Worm (Caenorhabditis elegans): ENCODE measurements around the gene msp-3.

msp-3 gene

DNA sequence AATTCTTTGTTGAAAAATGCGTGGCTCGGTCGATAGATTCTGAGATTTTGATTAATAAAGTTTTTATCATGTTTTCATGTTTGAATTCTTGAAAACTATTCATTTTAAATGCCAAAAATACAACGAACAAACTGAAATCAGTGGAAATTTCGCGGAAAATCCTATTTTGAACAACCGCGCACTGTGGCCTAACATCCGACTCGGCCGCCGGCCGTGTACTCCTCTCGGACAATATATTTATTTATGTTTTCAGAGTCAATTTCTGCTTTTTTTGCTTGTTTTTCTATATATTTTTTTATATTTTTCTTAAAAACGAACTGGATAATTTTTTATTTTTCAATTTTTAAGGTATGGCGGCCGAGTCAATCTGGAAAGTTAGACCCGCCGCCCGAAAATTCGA lies 5.2 kb upstream of the msp-3 start, which contains the start of gene F26G1.1:
Gene F26G1.1 (plus strand): TSS at position 347 of the 400 bp plus-strand sequence.
- no peak for TF ChIP-seq unc-62 (GFP tag; optimal IDR thresholded peaks at IDR 0.05)

ce11 chrII:4790687-4791086 lies 4.6 kb upstream of the msp-3 start:
- TF ChIP-seq unc-62 (GFP tag; optimal IDR thresholded peaks at IDR 0.05), result no peak

- no peak for TF ChIP-seq unc-62 (GFP tag; optimal IDR thresholded peaks at IDR 0.05)
Measured at ce11 chrII:4789835-4790343, 3.8 kb upstream of the msp-3 start, which contains the start of gene F26G1.15. F26G1.15 (plus strand) TSS chrII:4790293.

ce11 chrII:4784436-4784835 lies 1.6 kb downstream of the msp-3 start, which contains the start of gene nep-12:
nep-12 (minus strand) TSS chrII:4784536.
- TF ChIP-seq unc-62 (GFP tag; optimal IDR thresholded peaks at IDR 0.05), result no peak

DNA sequence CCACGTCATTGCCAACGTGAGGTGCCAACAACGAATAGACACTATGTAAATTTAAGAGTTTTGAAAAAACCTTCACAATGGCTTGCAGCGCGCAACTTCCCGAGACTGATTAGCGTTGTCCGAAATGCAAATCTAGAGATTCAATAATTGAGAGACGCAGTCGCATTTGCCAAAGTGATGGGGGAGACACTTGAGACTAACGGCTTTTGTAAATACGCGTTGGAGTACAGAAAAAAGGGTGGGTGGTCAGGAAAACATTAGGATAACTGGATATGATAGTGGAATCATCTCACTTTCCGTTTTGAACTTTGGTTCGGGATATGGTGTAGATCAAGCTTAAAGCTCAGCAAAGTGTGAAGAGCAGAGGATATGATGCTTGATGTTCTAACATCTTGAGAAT lies 6.3 kb downstream of the msp-3 start:
- no peak for TF ChIP-seq unc-62 (GFP tag; optimal IDR thresholded peaks at IDR 0.05)

- no peak for TF ChIP-seq unc-62 (GFP tag; optimal IDR thresholded peaks at IDR 0.05)
Measured at ce11 chrII:4776933-4777332, 9.1 kb downstream of the msp-3 start, which contains the start of gene F26G1.11. F26G1.11 (plus strand) TSS chrII:4777137.

ce11 chrII:4775802-4776201 lies 10.3 kb downstream of the msp-3 start:
- no peak for TF ChIP-seq unc-62 (GFP tag; optimal IDR thresholded peaks at IDR 0.05)

DNA sequence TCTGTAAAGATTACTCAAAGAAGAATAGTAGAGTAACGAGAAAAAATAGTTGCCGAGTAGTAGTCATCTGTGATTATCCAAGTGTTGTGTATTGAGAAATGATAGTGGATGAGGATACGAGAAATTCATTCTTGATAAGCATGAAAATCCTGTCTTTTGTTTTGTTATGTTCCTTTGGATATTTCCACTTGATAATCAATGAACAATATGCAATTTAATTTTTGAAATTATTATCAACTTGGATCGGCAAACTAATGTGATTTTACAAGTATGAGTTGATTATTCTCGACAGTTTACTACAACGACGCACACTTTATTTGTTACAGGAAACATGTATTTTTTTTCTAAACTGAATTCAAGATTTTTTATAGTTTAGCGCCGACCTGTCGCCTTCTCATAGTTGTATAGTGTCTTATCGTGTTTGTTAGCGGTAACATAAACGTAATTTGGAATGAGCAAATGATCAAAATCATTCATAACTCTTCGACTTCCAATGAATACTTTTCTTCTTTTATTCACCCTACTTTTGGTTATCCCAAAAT lies 12.1 kb downstream of the msp-3 start, which contains the start of the genes F26G1.9 and F26G1.10:
Gene F26G1.9 (minus strand): TSS at position 101 of the 542 bp plus-strand sequence.
Gene F26G1.10 (plus strand): TSS at position 492 of the 542 bp plus-strand sequence.
- TF ChIP-seq unc-62 (GFP tag; optimal IDR thresholded peaks at IDR 0.05), result no peak

DNA sequence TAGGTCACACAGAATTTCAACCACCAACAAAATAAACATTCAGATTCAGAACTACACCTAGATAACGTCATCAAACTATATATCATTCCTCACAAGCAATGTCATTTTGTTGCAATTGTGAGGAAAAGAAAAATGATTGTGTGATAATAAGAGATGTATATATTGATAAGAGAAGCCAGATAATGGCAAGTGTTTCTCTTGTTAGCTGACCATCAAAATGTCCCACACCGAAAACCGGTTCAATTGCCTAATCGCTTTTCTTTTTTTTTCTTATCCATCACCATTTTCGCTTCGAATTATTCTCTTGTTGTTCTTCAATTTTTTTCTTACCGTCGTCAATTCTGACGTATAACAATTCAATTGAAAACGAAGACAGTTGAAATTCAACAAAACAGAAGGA lies 13.6 kb downstream of the msp-3 start:
- no peak for TF ChIP-seq unc-62 (GFP tag; optimal IDR thresholded peaks at IDR 0.05)

ce11 chrII:4771282-4771681 lies 14.8 kb downstream of the msp-3 start, which contains the start of gene F26G1.5:
F26G1.5 (minus strand) TSS chrII:4771382.
- TF ChIP-seq unc-62 (GFP tag; optimal IDR thresholded peaks at IDR 0.05), result no peak

DNA sequence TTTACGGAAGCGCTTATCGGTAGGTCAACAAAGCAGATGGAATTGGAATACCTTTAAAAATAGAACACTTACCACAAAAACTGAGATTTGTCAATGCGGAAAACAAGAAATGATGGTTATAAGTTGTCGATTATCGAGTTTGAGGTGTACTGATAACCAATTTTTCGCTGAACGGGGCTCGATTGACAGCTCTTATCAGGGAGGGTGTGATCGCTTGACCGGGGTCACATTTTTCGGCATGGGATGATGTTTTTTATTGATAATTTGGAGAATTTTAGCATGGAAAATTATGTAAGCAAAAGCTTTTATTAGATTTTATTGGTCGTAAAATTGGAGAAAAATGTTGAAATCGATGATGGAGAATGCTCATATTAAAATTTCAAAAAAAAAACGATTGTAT lies 16.2 kb downstream of the msp-3 start:
- TF ChIP-seq unc-62 (GFP tag; optimal IDR thresholded peaks at IDR 0.05), result no peak

DNA sequence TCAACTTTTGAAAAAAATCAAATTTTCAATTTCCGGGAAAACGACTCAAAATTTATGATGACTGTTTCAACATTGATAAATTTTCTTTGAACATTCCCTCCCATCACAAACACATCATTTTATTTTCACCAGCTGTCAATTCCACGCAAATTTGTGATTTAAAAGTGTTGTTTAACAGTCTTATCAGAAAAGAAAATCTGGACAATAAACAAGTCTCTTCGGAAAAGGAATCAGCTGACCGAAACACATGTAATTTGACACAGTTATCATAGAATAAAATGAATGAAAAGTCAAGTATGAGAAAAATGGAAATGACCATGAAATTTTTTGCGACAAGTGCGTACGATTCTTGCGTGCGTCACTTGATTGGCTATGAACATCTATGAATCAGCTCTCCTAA lies 17.0 kb downstream of the msp-3 start:
- TF ChIP-seq unc-62 (GFP tag; optimal IDR thresholded peaks at IDR 0.05), result no peak

DNA sequence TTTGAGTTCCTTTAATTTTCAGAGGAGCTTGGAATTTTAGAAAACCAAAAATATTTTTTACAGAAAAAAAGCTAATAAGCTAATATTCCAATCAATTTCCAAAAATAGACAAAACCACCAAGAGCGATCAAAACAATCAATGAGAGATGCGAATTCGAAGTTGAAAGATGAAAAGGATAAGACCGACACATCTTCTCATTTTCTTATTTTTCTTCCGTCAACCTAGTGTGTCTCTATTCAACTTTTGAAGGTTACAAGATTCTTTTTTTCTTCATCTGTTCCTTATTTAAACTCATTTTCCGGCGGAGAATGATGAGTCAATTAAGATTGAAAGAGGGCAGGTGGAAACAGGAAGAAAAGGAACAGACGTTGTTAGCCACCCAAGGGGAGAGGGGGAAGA lies 18.5 kb downstream of the msp-3 start:
- no peak for TF ChIP-seq unc-62 (GFP tag; optimal IDR thresholded peaks at IDR 0.05)

DNA sequence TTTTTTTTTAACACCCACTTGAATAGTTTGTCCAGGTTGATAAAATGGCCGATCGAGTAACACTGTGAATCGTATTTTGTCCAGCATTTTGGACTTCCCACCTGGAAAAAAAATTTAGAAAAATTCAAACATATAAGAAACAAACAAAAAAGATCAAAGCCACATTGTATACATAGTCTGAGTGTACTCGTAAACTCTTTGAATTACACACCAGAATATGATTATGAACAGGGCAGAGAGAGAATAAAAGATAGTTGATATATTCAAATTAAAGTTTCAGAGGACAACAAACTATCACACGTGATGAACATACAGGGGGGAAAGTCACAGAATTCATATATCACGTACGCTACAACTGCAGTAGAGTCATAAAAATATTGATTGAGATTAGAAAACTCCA lies 19.8 kb downstream of the msp-3 start, which contains the start of gene ttm-2:
Gene ttm-2 (minus strand): TSS at position 101 of the 400 bp plus-strand sequence.
- TF ChIP-seq unc-62 (GFP tag; optimal IDR thresholded peaks at IDR 0.05), result no peak

DNA sequence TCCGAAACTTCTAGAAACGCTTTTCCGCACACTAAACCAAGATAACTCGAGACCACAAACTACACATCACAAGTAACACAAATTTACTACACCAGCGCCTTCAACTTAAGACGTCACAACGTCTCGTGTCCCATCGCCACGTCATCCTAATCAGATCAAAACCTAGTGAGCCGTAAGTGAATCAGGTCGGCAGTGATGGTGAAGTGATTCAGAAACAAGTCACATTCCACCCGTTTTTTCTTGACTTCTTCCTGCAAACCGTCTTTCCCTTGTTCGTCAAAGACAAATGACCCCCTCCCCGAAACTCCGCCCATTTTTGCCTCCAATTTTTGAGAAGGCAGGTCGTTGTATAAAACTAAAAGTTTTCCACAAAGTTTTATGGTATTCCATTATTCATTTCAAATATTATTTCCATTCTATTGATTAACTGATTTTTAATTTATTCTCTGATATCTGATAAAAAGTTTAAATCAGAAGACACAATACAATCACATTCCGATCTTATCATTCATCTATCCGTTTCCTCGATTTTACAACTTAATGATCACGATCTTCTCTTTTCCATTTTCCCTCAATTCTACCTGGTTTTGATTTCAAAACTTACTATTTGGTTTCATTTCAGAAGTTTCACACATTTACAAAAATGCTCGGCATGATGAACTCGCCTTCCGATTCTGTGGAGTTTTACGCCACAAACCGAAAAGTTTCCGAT lies 23.4 kb downstream of the msp-3 start, which contains the start of gene F26G1.2:
Gene F26G1.2 (plus strand): TSS at position 508 of the 712 bp plus-strand sequence.
- TF ChIP-seq unc-62 (GFP tag; optimal IDR thresholded peaks at IDR 0.05), result no peak

- TF ChIP-seq unc-62 (GFP tag; optimal IDR thresholded peaks at IDR 0.05), result no peak
Measured at ce11 chrII:4761020-4761419, 25.1 kb downstream of the msp-3 start.

DNA sequence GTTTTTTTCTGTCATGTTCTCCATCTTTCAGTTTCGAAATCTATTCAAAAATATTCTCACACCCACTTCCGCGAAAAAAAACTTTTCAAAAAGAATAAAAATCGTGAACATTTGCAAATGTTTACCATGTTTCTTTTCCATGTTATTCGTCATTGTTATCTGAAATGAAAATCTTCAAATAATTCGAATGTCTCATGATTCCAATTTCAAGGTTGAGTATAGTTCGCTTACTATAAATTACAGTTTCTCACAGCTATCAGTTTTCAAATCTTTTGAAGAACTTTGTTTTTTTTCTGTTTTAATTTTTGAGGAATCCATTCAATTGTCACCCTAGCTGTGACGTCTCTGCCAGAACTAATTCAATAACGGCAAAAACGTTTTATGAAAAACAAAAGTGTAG lies 26.2 kb downstream of the msp-3 start:
- TF ChIP-seq unc-62 (GFP tag; optimal IDR thresholded peaks at IDR 0.05), result no peak

All from whole organism, dauer.